Worm (Caenorhabditis elegans) whole organism, L3 larva: ENCODE data around the gene F16G10.3.

ENCODE experiments used
- ZK546.5 ChIP-seq: sonication (generic microtip); optimal IDR thresholded peaks from 2 replicates; lab custom pipeline; 2017; ENCODE audit warnings: missing biosample characterization, missing genetic modification characterization
- aly-2 ChIP-seq: fragments of 150-350 bp; optimal IDR thresholded peaks from 2 replicates; lab custom pipeline; 2014; ENCODE audit warnings: missing biosample characterization, missing genetic modification characterization
- ama-1 ChIP-seq: fragments of 150-350 bp; optimal IDR thresholded peaks from 2 replicates; lab custom pipeline; 2018
- ceh-16 ChIP-seq: sonication (generic microtip); optimal IDR thresholded peaks from 2 replicates; lab custom pipeline; 2017; ENCODE audit warnings: missing biosample characterization, missing genetic modification characterization
- ceh-28 ChIP-seq: fragments of 150-350 bp; optimal IDR thresholded peaks from 2 replicates; lab custom pipeline; 2014; ENCODE audit warnings: missing biosample characterization, missing genetic modification reagents, missing genetic modification characterization
- ceh-82 ChIP-seq: fragments of 150-350 bp; optimal IDR thresholded peaks from 2 replicates; lab custom pipeline; 2014; ENCODE audit warnings: missing biosample characterization, missing genetic modification characterization
- ceh-9 ChIP-seq: sonication (generic microtip); optimal IDR thresholded peaks from 2 replicates; lab custom pipeline; 2018; ENCODE audit warnings: missing biosample characterization, missing genetic modification characterization
- daf-12 ChIP-seq: fragments of 150-350 bp; optimal IDR thresholded peaks from 2 replicates; lab custom pipeline; 2014; ENCODE audit warnings: missing biosample characterization, missing genetic modification reagents, missing genetic modification characterization
- egl-27 ChIP-seq: sonication (generic microtip); optimal IDR thresholded peaks from 4 replicates; lab custom pipeline; 2017; ENCODE audit warnings: missing biosample characterization, missing genetic modification reagents, missing genetic modification characterization
- egl-5 ChIP-seq: fragments of 150-350 bp; optimal IDR thresholded peaks from 2 replicates; lab custom pipeline; 2017; ENCODE audit warnings: missing biosample characterization, missing genetic modification reagents, missing genetic modification characterization, inconsistent platforms
- elt-1 ChIP-seq: fragments of 150-350 bp; optimal IDR thresholded peaks from 2 replicates; lab custom pipeline; 2014; ENCODE audit warnings: missing biosample characterization, missing genetic modification characterization
- elt-2 ChIP-seq: sonication (generic microtip); optimal IDR thresholded peaks from 2 replicates; lab custom pipeline; 2016; ENCODE audit warnings: missing genetic modification reagents, mild to moderate bottlenecking, missing genetic modification characterization, missing compliant biosample characterization
- elt-3 ChIP-seq, 3 experiments: fragments of 150-350 bp in 1 of 3; sonication (generic microtip) in 2 of 3; optimal IDR thresholded peaks; 2 replicates in 2 of 3; 4 replicates in 1 of 3; lab custom pipeline; 2014 to 2017; ENCODE audit warnings: missing biosample characterization in 3 of 3, missing genetic modification characterization in 3 of 3
- eor-1 ChIP-seq, 2 experiments: fragments of 150-350 bp; optimal IDR thresholded peaks; 2 replicates each; lab custom pipeline; 2014 to 2018; ENCODE audit warnings: missing biosample characterization in 2 of 2, missing genetic modification characterization in 2 of 2
- fkh-10 ChIP-seq: sonication (generic microtip); optimal IDR thresholded peaks from 2 replicates; lab custom pipeline; 2017; ENCODE audit warnings: missing biosample characterization, missing genetic modification reagents, missing genetic modification characterization
- fkh-2 ChIP-seq: fragments of 150-350 bp; optimal IDR thresholded peaks from 2 replicates; lab custom pipeline; 2014; ENCODE audit warnings: missing biosample characterization, missing genetic modification reagents, missing genetic modification characterization
- fos-1 ChIP-seq: fragments of 150-350 bp; optimal IDR thresholded peaks from 2 replicates; lab custom pipeline; 2014; ENCODE audit warnings: missing biosample characterization, missing genetic modification characterization
- hmg-11 ChIP-seq: sonication (generic microtip); optimal IDR thresholded peaks from 2 replicates; lab custom pipeline; 2016; ENCODE audit warnings: missing genetic modification characterization, missing compliant biosample characterization
- jun-1 ChIP-seq: fragments of 150-350 bp; optimal IDR thresholded peaks from 2 replicates; lab custom pipeline; 2014; ENCODE audit warnings: missing biosample characterization, missing genetic modification reagents, missing genetic modification characterization
- lin-15B ChIP-seq: fragments of 150-350 bp; optimal IDR thresholded peaks from 2 replicates; lab custom pipeline; 2014; ENCODE audit warnings: missing biosample characterization, missing genetic modification characterization
- lin-39 ChIP-seq: fragments of 150-350 bp; optimal IDR thresholded peaks from 2 replicates; lab custom pipeline; 2018; ENCODE audit warnings: missing biosample characterization, missing genetic modification reagents, missing genetic modification characterization
- lsy-12 ChIP-seq: sonication (generic microtip); optimal IDR thresholded peaks from 2 replicates; lab custom pipeline; 2016; ENCODE audit warnings: mild to moderate bottlenecking, missing genetic modification characterization, missing compliant biosample characterization
- mml-1 ChIP-seq: fragments of 150-350 bp; sonication (generic microtip); optimal IDR thresholded peaks from 3 replicates; lab custom pipeline; 2014; ENCODE audit warnings: missing biosample characterization, missing genetic modification characterization
- nfya-1 ChIP-seq: sonication (generic microtip); optimal IDR thresholded peaks from 2 replicates; lab custom pipeline; 2017; ENCODE audit warnings: missing genetic modification characterization, mild to moderate bottlenecking, missing compliant biosample characterization, antibody characterized with exemption, moderate library complexity; ENCODE audit not compliant: insufficient read depth
- nhr-23 ChIP-seq: fragments of 150-350 bp; optimal IDR thresholded peaks from 2 replicates; lab custom pipeline; 2014; ENCODE audit warnings: missing biosample characterization, missing genetic modification reagents, missing genetic modification characterization
- nhr-237 ChIP-seq: fragments of 150-350 bp; optimal IDR thresholded peaks from 2 replicates; lab custom pipeline; 2014; ENCODE audit warnings: missing biosample characterization, missing genetic modification characterization
- nhr-25 ChIP-seq: sonication (generic microtip); optimal IDR thresholded peaks from 2 replicates; lab custom pipeline; 2017; ENCODE audit warnings: missing biosample characterization, missing genetic modification characterization
- nhr-28 ChIP-seq: fragments of 150-350 bp; optimal IDR thresholded peaks from 2 replicates; lab custom pipeline; 2014; ENCODE audit warnings: missing biosample characterization, missing genetic modification characterization
- nhr-43 ChIP-seq: sonication (generic microtip); optimal IDR thresholded peaks from 2 replicates; lab custom pipeline; 2016; ENCODE audit warnings: mild to moderate bottlenecking, missing genetic modification characterization, missing compliant biosample characterization; ENCODE audit not compliant: poor library complexity, severe bottlenecking
- nhr-76 ChIP-seq: fragments of 150-350 bp; sonication (generic microtip); optimal IDR thresholded peaks from 5 replicates; lab custom pipeline; 2014; ENCODE audit warnings: missing biosample characterization, missing genetic modification characterization
- nhr-77 ChIP-seq: fragments of 150-350 bp; optimal IDR thresholded peaks from 2 replicates; lab custom pipeline; 2014; ENCODE audit warnings: missing biosample characterization, missing genetic modification characterization
- pha-4 ChIP-seq: fragments of 150-350 bp; optimal IDR thresholded peaks from 2 replicates; lab custom pipeline; 2014; ENCODE audit warnings: missing biosample characterization, missing genetic modification reagents, missing genetic modification characterization
- pqm-1 ChIP-seq: fragments of 150-350 bp; optimal IDR thresholded peaks from 2 replicates; lab custom pipeline; 2017; ENCODE audit warnings: missing biosample characterization, missing genetic modification characterization, inconsistent platforms
- sea-2 ChIP-seq: fragments of 150-350 bp; sonication (generic microtip); optimal IDR thresholded peaks from 4 replicates; lab custom pipeline; 2014; ENCODE audit warnings: missing biosample characterization, missing genetic modification reagents, missing genetic modification characterization
- skn-1 ChIP-seq: fragments of 150-350 bp; optimal IDR thresholded peaks from 2 replicates; lab custom pipeline; 2014; ENCODE audit warnings: missing biosample characterization, missing genetic modification characterization
- snpc-4 ChIP-seq: fragments of 150-350 bp; optimal IDR thresholded peaks from 2 replicates; lab custom pipeline; 2014; ENCODE audit warnings: missing biosample characterization, missing genetic modification characterization
- unc-39 ChIP-seq: sonication (generic microtip); optimal IDR thresholded peaks from 4 replicates; lab custom pipeline; 2017; ENCODE audit warnings: missing biosample characterization, missing genetic modification characterization
- zag-1 ChIP-seq: fragments of 150-350 bp; optimal IDR thresholded peaks from 2 replicates; lab custom pipeline; 2014; ENCODE audit warnings: missing biosample characterization, missing genetic modification characterization
- ztf-11 ChIP-seq: fragments of 150-350 bp; optimal IDR thresholded peaks from 2 replicates; lab custom pipeline; 2014; ENCODE audit warnings: missing biosample characterization, missing genetic modification characterization
- ztf-4 ChIP-seq: fragments of 150-350 bp; optimal IDR thresholded peaks from 2 replicates; lab custom pipeline; 2014; ENCODE audit warnings: missing biosample characterization, missing genetic modification characterization

F16G10.3 gene

ce11 chrII:2330462-2330861 is 41.7 kb upstream of the F16G10.3 start:
- TF ChIP-seq hmg-11 (tag; lab: Kevin White, UChicago) = no peak
- TF ChIP-seq ceh-9 (tag; lab: Kevin White, UChicago) = no peak
- TF ChIP-seq sea-2 (GFP tag; lab: Kevin White, UChicago) = no peak
- no peak for TF ChIP-seq nhr-76
- no peak for TF ChIP-seq pha-4 (tag; lab: Kevin White, UChicago)
- no peak for TF ChIP-seq nhr-237 (tag; lab: Kevin White, UChicago)
- no peak for TF ChIP-seq nfya-1 (tag; lab: Kevin White, UChicago)
- no peak for TF ChIP-seq skn-1
- TF ChIP-seq nhr-77 = no peak
- TF ChIP-seq nhr-23 (tag; lab: Kevin White, UChicago) = no peak
- no peak for TF ChIP-seq nhr-43 (tag; lab: Kevin White, UChicago)
- no peak for TF ChIP-seq jun-1 (tag; lab: Kevin White, UChicago)
- TF ChIP-seq elt-2 = no peak
- no peak for TF ChIP-seq egl-5 (tag; lab: Kevin White, UChicago)
- TF ChIP-seq ama-1 (lab: Kevin White, UChicago) = no peak

- TF ChIP-seq egl-5 (tag; lab: Kevin White, UChicago) = no peak
- TF ChIP-seq skn-1 = no peak
- TF ChIP-seq ztf-11 (tag; lab: Kevin White, UChicago) = no peak
- TF ChIP-seq snpc-4 (tag; lab: Kevin White, UChicago) = no peak
- TF ChIP-seq ztf-4 = no peak
- TF ChIP-seq ZK546.5 (tag; lab: Kevin White, UChicago) = no peak
- no peak for TF ChIP-seq lin-15B (tag; lab: Kevin White, UChicago)
- TF ChIP-seq ceh-82 (tag; lab: Kevin White, UChicago) = no peak
- TF ChIP-seq nhr-23 (tag; lab: Kevin White, UChicago) = no peak
- no peak for TF ChIP-seq lsy-12
- TF ChIP-seq aly-2 = no peak
- TF ChIP-seq nhr-25 = no peak
- no peak for TF ChIP-seq ceh-28
- TF ChIP-seq lin-39 = no peak
- no peak for TF ChIP-seq fos-1 (tag; lab: Kevin White, UChicago)
- TF ChIP-seq fkh-2 (tag; lab: Kevin White, UChicago) = no peak
- no peak for TF ChIP-seq ama-1 (lab: Kevin White, UChicago)
- TF ChIP-seq elt-1 (tag; lab: Kevin White, UChicago) = no peak
Measured at ce11 chrII:2332220-2332619, 40.0 kb upstream of the F16G10.3 start, which contains the start of gene F43C11.8. Gene F43C11.8, plus strand, starts transcription at chrII:2332520.

ce11 chrII:2335572-2335971 is 36.6 kb upstream of the F16G10.3 start, which contains the start of gene F43C11.7:
Gene F43C11.7, plus strand, starts transcription at chrII:2335897.
- TF ChIP-seq elt-2 = peak; percentile 87
- no peak for TF ChIP-seq aly-2
- peak; percentile 49 for TF ChIP-seq pqm-1 (tag; lab: Kevin White, UChicago)
- no peak for TF ChIP-seq jun-1 (tag; lab: Kevin White, UChicago)
- TF ChIP-seq egl-5 (tag; lab: Kevin White, UChicago) = no peak
- TF ChIP-seq pha-4 (tag; lab: Kevin White, UChicago) = peak; percentile 51
- no peak for TF ChIP-seq nhr-77

ce11 chrII:2336177-2336576 is 36.0 kb upstream of the F16G10.3 start:
- TF ChIP-seq fkh-10 (GFP tag; lab: Kevin White, UChicago) (no peak), ceh-28 (no peak), zag-1 (no peak), fos-1 (tag; lab: Kevin White, UChicago) (no peak), ama-1 (lab: Kevin White, UChicago) (no peak), aly-2 (no peak)

ce11 chrII:2340974-2341373 is 31.2 kb upstream of the F16G10.3 start:
- no peak for TF ChIP-seq elt-3 (tag; optimal IDR thresholded peaks at IDR 0.05; lab: Kevin White, UChicago)
- TF ChIP-seq ceh-16 (tag; lab: Kevin White, UChicago) = peak; percentile 16
- no peak for TF ChIP-seq mml-1
- TF ChIP-seq nhr-43 (tag; lab: Kevin White, UChicago) = no peak
- TF ChIP-seq ztf-4 = no peak
- no peak for TF ChIP-seq pqm-1 (tag; lab: Kevin White, UChicago)
- TF ChIP-seq egl-5 (tag; lab: Kevin White, UChicago) = no peak
- no peak for TF ChIP-seq ceh-9 (tag; lab: Kevin White, UChicago)
- no peak for TF ChIP-seq fos-1 (tag; lab: Kevin White, UChicago)
- TF ChIP-seq hmg-11 (tag; lab: Kevin White, UChicago) = peak; percentile 42
- no peak for TF ChIP-seq egl-27 (tag; lab: Kevin White, UChicago)
- TF ChIP-seq aly-2 = no peak
- no peak for TF ChIP-seq fkh-2 (tag; lab: Kevin White, UChicago)
- TF ChIP-seq nhr-25 = no peak
- TF ChIP-seq elt-2 = peak; percentile 5
- no peak for TF ChIP-seq nhr-76
- no peak for TF ChIP-seq nhr-28 (tag; lab: Kevin White, UChicago)
- no peak for TF ChIP-seq ztf-11 (tag; lab: Kevin White, UChicago)
- no peak for TF ChIP-seq ceh-82 (tag; lab: Kevin White, UChicago)
- no peak for TF ChIP-seq skn-1
- no peak for TF ChIP-seq ZK546.5 (tag; lab: Kevin White, UChicago)
- TF ChIP-seq pha-4 (tag; lab: Kevin White, UChicago) = no peak
- no peak for TF ChIP-seq daf-12 (tag; lab: Kevin White, UChicago)
- no peak for TF ChIP-seq ama-1 (lab: Kevin White, UChicago)
- TF ChIP-seq unc-39 (tag; lab: Kevin White, UChicago) = no peak
- TF ChIP-seq ceh-28 = no peak
- no peak for TF ChIP-seq eor-1 (tag; optimal IDR thresholded peaks at IDR 0.05; lab: Kevin White, UChicago)
- TF ChIP-seq fkh-10 (GFP tag; lab: Kevin White, UChicago) = no peak
- no peak for TF ChIP-seq lin-39
- peak; percentile 14 for TF ChIP-seq nfya-1 (tag; lab: Kevin White, UChicago)
- TF ChIP-seq lin-15B (tag; lab: Kevin White, UChicago) = no peak
- TF ChIP-seq nhr-77 = no peak
